Worm (Caenorhabditis elegans): ENCODE data around the gene osm-6.

- TF ChIP-seq K02D7.2 (tag; optimal IDR thresholded peaks at IDR 0.05) (no peak), ceh-2 (tag; optimal IDR thresholded peaks at IDR 0.05) (no peak), dve-1 (tag; optimal IDR thresholded peaks at IDR 0.05) (no peak), ceh-6 (GFP tag; optimal IDR thresholded peaks at IDR 0.05) (no peak), K09A11.1 (tag; optimal IDR thresholded peaks at IDR 0.05; ENCODE audit: insufficient read depth) (no peak), unc-42 (tag; optimal IDR thresholded peaks at IDR 0.05) (no peak)
Measured at ce11 chrV:11949509-11950117, 22.4 kb upstream of the osm-6 start.
